Worm (Caenorhabditis elegans): ENCODE results near the gene ung-1.
A peak's percentile ranks its signal among the peaks of the same experiment; 100 is the strongest.

Gene ung-1

ce11 chrIII:11930899-11931298 lies 43.0 kb downstream of the ung-1 start:
- no peak for TF ChIP-seq nhr-25 (tag; optimal IDR thresholded peaks at IDR 0.05)
- no peak for TF ChIP-seq mab-5 (tag; optimal IDR thresholded peaks at IDR 0.05)
- no peak for TF ChIP-seq gmeb-1 (tag; optimal IDR thresholded peaks at IDR 0.05)
- no peak for TF ChIP-seq mdl-1 (tag; optimal IDR thresholded peaks at IDR 0.05)
- no peak for TF ChIP-seq mbf-1 (tag; optimal IDR thresholded peaks at IDR 0.05)
- no peak for TF ChIP-seq unc-39 (tag; optimal IDR thresholded peaks at IDR 0.05)
- no peak for TF ChIP-seq aly-2 (tag; optimal IDR thresholded peaks at IDR 0.05)
- no peak for TF ChIP-seq elt-1 (tag; optimal IDR thresholded peaks at IDR 0.05)
- no peak for TF ChIP-seq zag-1 (tag; optimal IDR thresholded peaks at IDR 0.05)
- no peak for TF ChIP-seq nhr-237 (tag; optimal IDR thresholded peaks at IDR 0.05)

ce11 chrIII:11923586-11923985 lies 50.3 kb downstream of the ung-1 start, which contains the start of gene nft-1:
Gene nft-1 (plus strand): TSS chrIII:11923886.
- TF ChIP-seq unc-55 (GFP tag; optimal IDR thresholded peaks at IDR 0.05) (no peak), R02D3.7 (tag; optimal IDR thresholded peaks at IDR 0.05) (no peak), elt-1 (tag; optimal IDR thresholded peaks at IDR 0.05) (no peak), sma-9 (GFP tag; optimal IDR thresholded peaks at IDR 0.05) (no peak), sma-9 (tag; optimal IDR thresholded peaks at IDR 0.05) (no peak), nhr-10 (tag; optimal IDR thresholded peaks at IDR 0.05) (no peak), lin-13 (GFP tag; optimal IDR thresholded peaks at IDR 0.05) (no peak), snpc-4 (tag; optimal IDR thresholded peaks at IDR 0.05) (no peak), nhr-77 (tag; optimal IDR thresholded peaks at IDR 0.05) (no peak), blmp-1 (tag; optimal IDR thresholded peaks at IDR 0.05; ENCODE audit: insufficient read depth) (no peak), nhr-21 (tag; optimal IDR thresholded peaks at IDR 0.05) (no peak), alr-1 (tag; optimal IDR thresholded peaks at IDR 0.05) (no peak), lsy-2 (tag; optimal IDR thresholded peaks at IDR 0.05) (no peak), crh-2 (tag; optimal IDR thresholded peaks at IDR 0.05) (no peak), sma-3 (GFP tag; optimal IDR thresholded peaks at IDR 0.05) (no peak), nhr-11 (tag; optimal IDR thresholded peaks at IDR 0.05) (no peak)

DNA sequence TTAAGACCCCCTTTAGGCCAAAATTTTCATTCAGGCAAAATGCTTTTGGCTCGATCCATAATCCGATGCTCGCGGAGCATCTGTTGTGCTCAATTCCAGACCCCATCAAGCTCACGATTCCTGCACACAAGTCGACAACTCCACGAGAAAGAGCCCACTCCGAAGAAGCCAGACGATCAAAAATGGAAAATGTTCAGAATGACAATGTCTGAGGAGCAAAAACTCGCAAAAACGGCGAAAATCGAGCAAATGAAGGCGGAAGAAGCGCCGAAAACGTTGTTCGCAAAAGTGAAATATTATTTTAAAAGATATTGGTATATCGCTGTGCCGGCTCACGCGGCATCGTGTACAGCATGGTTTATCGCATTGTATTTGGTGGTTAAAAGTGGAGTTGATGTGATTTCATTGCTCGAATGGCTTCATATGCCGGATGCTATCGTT lies 52.2 kb downstream of the ung-1 start, which contains the start of gene Y56A3A.22:
TSS of gene Y56A3A.22 (plus strand) at position 35 of the 441 bp plus-strand sequence.
- TF ChIP-seq blmp-1 (tag; optimal IDR thresholded peaks at IDR 0.05; ENCODE audit: insufficient read depth) (no peak), lin-11 (tag; optimal IDR thresholded peaks at IDR 0.05) (no peak), fos-1 (tag; optimal IDR thresholded peaks at IDR 0.05) (no peak), snpc-4 (tag; optimal IDR thresholded peaks at IDR 0.05) (no peak), elt-1 (tag; optimal IDR thresholded peaks at IDR 0.05) (no peak), aly-2 (tag; optimal IDR thresholded peaks at IDR 0.05) (no peak), egl-27 (tag; optimal IDR thresholded peaks at IDR 0.05) (no peak), lin-13 (GFP tag; optimal IDR thresholded peaks at IDR 0.05) (peak; percentile 31), nhr-12 (tag; optimal IDR thresholded peaks at IDR 0.05) (no peak), mdl-1 (tag; optimal IDR thresholded peaks at IDR 0.05) (no peak), nhr-21 (tag; optimal IDR thresholded peaks at IDR 0.05) (peak; percentile 26), gmeb-1 (tag; optimal IDR thresholded peaks at IDR 0.05) (peak; percentile 11), dmd-4 (tag; optimal IDR thresholded peaks at IDR 0.05) (no peak), nhr-237 (tag; optimal IDR thresholded peaks at IDR 0.05) (no peak), ztf-4 (tag; optimal IDR thresholded peaks at IDR 0.05) (no peak), sma-9 (GFP tag; optimal IDR thresholded peaks at IDR 0.05) (no peak), sma-9 (tag; optimal IDR thresholded peaks at IDR 0.05) (no peak), ZK546.5 (tag; optimal IDR thresholded peaks at IDR 0.05) (no peak), nhr-77 (tag; optimal IDR thresholded peaks at IDR 0.05) (no peak), alr-1 (tag; optimal IDR thresholded peaks at IDR 0.05) (no peak), ama-1 (optimal IDR thresholded peaks at IDR 0.05) (peak; percentile 39), nhr-23 (tag; optimal IDR thresholded peaks at IDR 0.05) (no peak), nhr-129 (tag; optimal IDR thresholded peaks at IDR 0.05) (peak; percentile 33), crh-2 (tag; optimal IDR thresholded peaks at IDR 0.05) (no peak), R02D3.7 (tag; optimal IDR thresholded peaks at IDR 0.05) (no peak), Y55F3AM.14 (GFP tag; optimal IDR thresholded peaks at IDR 0.05) (peak; percentile 31), unc-62 (GFP tag; optimal IDR thresholded peaks at IDR 0.05) (no peak), nhr-10 (tag; optimal IDR thresholded peaks at IDR 0.05) (no peak), zag-1 (tag; optimal IDR thresholded peaks at IDR 0.05) (no peak), C34F6.9 (tag; optimal IDR thresholded peaks at IDR 0.05) (no peak), lin-39 (tag; optimal IDR thresholded peaks at IDR 0.05) (no peak), ztf-11 (tag; optimal IDR thresholded peaks at IDR 0.05) (no peak), unc-39 (tag; optimal IDR thresholded peaks at IDR 0.05) (no peak), sem-4 (tag; optimal IDR thresholded peaks at IDR 0.05) (no peak), ztf-1 (GFP tag; conservative IDR thresholded peaks at IDR 0.05) (0 out of 2 replicates have a peak, but pooled peaks have one; percentile 27), mbf-1 (tag; optimal IDR thresholded peaks at IDR 0.05) (no peak), peb-1 (tag; optimal IDR thresholded peaks at IDR 0.05) (no peak), sma-3 (GFP tag; optimal IDR thresholded peaks at IDR 0.05) (peak; percentile 1), unc-55 (GFP tag; optimal IDR thresholded peaks at IDR 0.05) (peak; percentile 3), ceh-16 (tag; optimal IDR thresholded peaks at IDR 0.05) (no peak), mab-5 (tag; optimal IDR thresholded peaks at IDR 0.05) (peak; percentile 7), elt-3 (tag; optimal IDR thresholded peaks at IDR 0.05) (no peak), lsy-2 (tag; optimal IDR thresholded peaks at IDR 0.05) (peak in 1 of 2 experiments; percentile 57), F13H6.1 (tag; optimal IDR thresholded peaks at IDR 0.05) (no peak), skn-1 (tag; optimal IDR thresholded peaks at IDR 0.05) (no peak), nhr-6 (tag; optimal IDR thresholded peaks at IDR 0.05) (no peak)

Data from whole organism, L2 larva.